Worm (Caenorhabditis elegans): ENCODE results near the gene R07B7.2.

DNA sequence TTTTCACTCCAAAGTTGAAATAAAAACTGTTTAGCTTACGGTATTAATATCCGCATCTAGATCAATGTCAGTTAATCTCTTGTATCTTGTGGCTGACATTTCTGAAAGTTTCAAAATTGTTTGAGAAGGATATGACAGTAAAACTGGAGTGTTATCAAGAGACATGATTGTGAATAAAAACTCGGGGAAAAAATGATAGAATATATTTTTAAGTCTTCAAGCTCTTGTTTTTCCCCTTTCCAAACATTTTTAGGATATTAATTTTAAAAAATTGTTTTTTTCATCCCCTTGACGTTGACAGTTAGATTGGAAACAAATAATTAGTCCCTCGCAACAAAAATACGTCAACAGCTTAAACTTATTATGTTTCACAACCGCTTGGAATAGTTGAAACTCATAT is 15.3 kb upstream of the R07B7.2 start, which contains the start of gene R07B7.6:
- no peak for TF ChIP-seq Y53F4B.3 (GFP tag; IDR thresholded peaks at IDR 0.05)
- TF ChIP-seq dpl-1 (GFP tag; optimal IDR thresholded peaks at IDR 0.05): no peak
- TF ChIP-seq lin-54 (GFP tag; optimal IDR thresholded peaks at IDR 0.05): no peak
- TF ChIP-seq tbp1 (GFP tag; optimal IDR thresholded peaks at IDR 0.05): no peak
- no peak for TF ChIP-seq sptf-2 (GFP tag; optimal IDR thresholded peaks at IDR 0.05)
